Fruit fly (Drosophila melanogaster) whole organism, embryonic: ENCODE measurements around the gene CG31089.

Source experiments
- Antp ChIP-seq: fragments of 200-800 bp; sonication (Bioruptor generic); optimal IDR thresholded peaks from 3 replicates; lab custom pipeline; 2016; ENCODE audit warnings: missing biosample characterization, missing genetic modification characterization
- CG1024 ChIP-seq: fragments of 200-800 bp; sonication (Bioruptor generic); IDR thresholded peaks from 2 replicates; pipeline ENCODE4 v1.3.6; 2022; ENCODE audit warnings: missing biosample characterization, missing genetic modification characterization
- CG10565 ChIP-seq: fragments of 200-800 bp; sonication (Bioruptor generic); optimal IDR thresholded peaks from 3 replicates; lab custom pipeline; 2016; ENCODE audit warnings: missing biosample characterization, mild to moderate bottlenecking, missing genetic modification characterization
- CG10959 ChIP-seq: fragments of 200-800 bp; sonication (Bioruptor generic); IDR thresholded peaks from 2 replicates; pipeline ENCODE4 v1.3.6; 2022; ENCODE audit warnings: missing biosample characterization, missing genetic modification characterization
- CG11504 ChIP-seq: fragments of 200-800 bp; sonication (Bioruptor generic); optimal IDR thresholded peaks from 3 replicates; lab custom pipeline; 2019; ENCODE audit warnings: missing biosample characterization, mild to moderate bottlenecking, missing genetic modification characterization, moderate library complexity
- CG11723 ChIP-seq: fragments of 200-800 bp; sonication (Bioruptor generic); optimal IDR thresholded peaks from 2 replicates; lab custom pipeline; 2017; ENCODE audit warnings: missing biosample characterization, mild to moderate bottlenecking, missing genetic modification characterization
- CG12391 ChIP-seq: fragments of 200-800 bp; sonication (Bioruptor generic); optimal IDR thresholded peaks from 3 replicates; lab custom pipeline; 2018; ENCODE audit warnings: missing biosample characterization, mild to moderate bottlenecking, missing genetic modification characterization, moderate library complexity
- CG15269 ChIP-seq: fragments of 200-800 bp; sonication (Bioruptor generic); optimal IDR thresholded peaks from 2 replicates; lab custom pipeline; 2018; ENCODE audit warnings: missing biosample characterization, mild to moderate bottlenecking, missing genetic modification characterization, moderate library complexity
- CG1602 ChIP-seq: fragments of 200-800 bp; sonication (Bioruptor generic); optimal IDR thresholded peaks from 3 replicates; lab custom pipeline; 2016; ENCODE audit warnings: missing biosample characterization, missing genetic modification characterization
- CG17328 ChIP-seq: fragments of 200-800 bp; sonication (Bioruptor generic); IDR thresholded peaks from 2 replicates; pipeline ENCODE4 v1.3.6; 2022; ENCODE audit warnings: missing biosample characterization, missing genetic modification characterization
- CG17361 ChIP-seq: fragments of 200-800 bp; sonication (Bioruptor generic); IDR thresholded peaks from 3 replicates; pipeline ENCODE4 v1.3.6; 2022; ENCODE audit warnings: missing biosample characterization, missing genetic modification characterization
- CG17568 ChIP-seq: fragments of 200-800 bp; sonication (Bioruptor generic); optimal IDR thresholded peaks from 2 replicates; lab custom pipeline; 2018; ENCODE audit warnings: missing biosample characterization, mild to moderate bottlenecking, missing genetic modification characterization, moderate library complexity
- CG18011 ChIP-seq: fragments of 200-800 bp; sonication (Bioruptor generic); optimal IDR thresholded peaks from 2 replicates; lab custom pipeline; 2017; ENCODE audit warnings: missing biosample characterization, missing genetic modification characterization, mild to moderate bottlenecking, moderate library complexity, missing genotype
- CG18764 ChIP-seq: fragments of 200-800 bp; sonication (Bioruptor generic); optimal IDR thresholded peaks from 3 replicates; lab custom pipeline; 2016; ENCODE audit warnings: missing biosample characterization, missing genetic modification characterization
- CG2129 ChIP-seq: fragments of 200-800 bp; sonication (Bioruptor generic); IDR thresholded peaks from 2 replicates; pipeline ENCODE4 v1.3.6; 2022; ENCODE audit warnings: missing biosample characterization, missing genetic modification characterization; ENCODE audit not compliant: partially characterized antibody
- CG33557 ChIP-seq: fragments of 200-800 bp; sonication (Bioruptor generic); optimal IDR thresholded peaks from 2 replicates; lab custom pipeline; 2019; ENCODE audit warnings: missing biosample characterization, mild to moderate bottlenecking, missing genetic modification characterization, moderate library complexity
- CG3838 ChIP-seq: fragments of 200-800 bp; sonication (Bioruptor generic); optimal IDR thresholded peaks from 3 replicates; lab custom pipeline; 2016; ENCODE audit warnings: missing biosample characterization, missing genetic modification characterization
- CG4282 ChIP-seq: fragments of 200-800 bp; sonication (Bioruptor generic); optimal IDR thresholded peaks from 2 replicates; lab custom pipeline; 2016; ENCODE audit warnings: missing biosample characterization, missing genetic modification characterization
- CG5245 ChIP-seq: fragments of 200-800 bp; sonication (Bioruptor generic); optimal IDR thresholded peaks from 3 replicates; lab custom pipeline; 2016; ENCODE audit warnings: missing biosample characterization, missing genetic modification characterization
- CG6683 ChIP-seq: fragments of 200-800 bp; sonication (Bioruptor generic); optimal IDR thresholded peaks from 2 replicates; lab custom pipeline; 2017; ENCODE audit warnings: missing biosample characterization, mild to moderate bottlenecking, missing genetic modification characterization, missing genetic modification reagents
- CG7839 ChIP-seq: fragments of 200-800 bp; sonication (Bioruptor generic); optimal IDR thresholded peaks from 3 replicates; lab custom pipeline; 2018; ENCODE audit warnings: missing biosample characterization, mild to moderate bottlenecking, missing genetic modification characterization, moderate library complexity
- CG7963 ChIP-seq: fragments of 200-800 bp; sonication (Bioruptor generic); IDR thresholded peaks from 3 replicates; pipeline ENCODE4 v1.3.6; 2022; ENCODE audit warnings: missing biosample characterization, missing genetic modification characterization; ENCODE audit not compliant: partially characterized antibody
- CG9876 ChIP-seq: fragments of 200-800 bp; sonication (Bioruptor generic); optimal IDR thresholded peaks from 2 replicates; lab custom pipeline; 2016; ENCODE audit warnings: missing biosample characterization, missing genetic modification characterization
- CTCF ChIP-seq: fragments of 200-800 bp; sonication (Bioruptor generic); optimal IDR thresholded peaks from 2 replicates; lab custom pipeline; 2017; ENCODE audit warnings: missing biosample characterization, mild to moderate bottlenecking, missing genetic modification characterization, moderate library complexity
- Dbx ChIP-seq: fragments of 200-800 bp; sonication (Bioruptor generic); IDR thresholded peaks from 3 replicates; pipeline ENCODE4 v1.3.6; 2022; ENCODE audit warnings: missing biosample characterization, missing genetic modification characterization
- Dfd ChIP-seq, 2 experiments: fragments of >200 bp; optimal IDR thresholded peaks; 2 replicates each; lab custom pipeline; 2017; ENCODE audit warnings: missing biosample characterization in 2 of 2, missing genetic modification characterization in 2 of 2
- Drgx ChIP-seq: fragments of 200-800 bp; sonication (Bioruptor generic); IDR thresholded peaks from 2 replicates; pipeline ENCODE4 v1.3.6; 2022; ENCODE audit warnings: missing biosample characterization, missing genetic modification characterization
- E2f1 ChIP-seq: fragments of 200-800 bp; sonication (Bioruptor generic); IDR thresholded peaks from 2 replicates; pipeline ENCODE4 v1.3.6; 2022; ENCODE audit warnings: missing biosample characterization, missing genetic modification characterization
- Gug ChIP-seq: fragments of 200-800 bp; sonication (Bioruptor generic); IDR thresholded peaks from 4 replicates; pipeline ENCODE4 v1.3.6; 2022; ENCODE audit warnings: missing biosample characterization, missing genetic modification characterization
- HmgD ChIP-seq: fragments of 200-800 bp; sonication (Bioruptor generic); optimal IDR thresholded peaks from 3 replicates; lab custom pipeline; 2016; ENCODE audit warnings: missing biosample characterization, missing genetic modification characterization
- NFAT ChIP-seq: fragments of 200-800 bp; sonication (Bioruptor generic); IDR thresholded peaks from 2 replicates; pipeline ENCODE4 v1.3.6; 2022; ENCODE audit warnings: missing biosample characterization, missing genetic modification characterization
- chm ChIP-seq: fragments of 200-800 bp; sonication (Bioruptor generic); IDR thresholded peaks from 2 replicates; pipeline ENCODE4 v1.3.6; 2022; ENCODE audit warnings: missing biosample characterization, missing genetic modification characterization
- da ChIP-seq: fragments of 200-800 bp; sonication (Bioruptor generic); optimal IDR thresholded peaks from 2 replicates; lab custom pipeline; 2016; ENCODE audit warnings: missing biosample characterization, missing genetic modification characterization
- dm ChIP-seq: fragments of 200-800 bp; sonication (Bioruptor generic); optimal IDR thresholded peaks from 3 replicates; lab custom pipeline; 2016; ENCODE audit warnings: missing biosample characterization, missing genetic modification characterization
- en ChIP-seq: fragments of 200-800 bp; sonication (Bioruptor generic); optimal IDR thresholded peaks from 2 replicates; lab custom pipeline; 2016; ENCODE audit warnings: missing biosample characterization, missing genetic modification characterization
- esg ChIP-seq: fragments of 200-800 bp; sonication (Bioruptor generic); conservative IDR thresholded peaks from 2 replicates; pipeline ENCODE4 v1.3.6; 2022; ENCODE audit warnings: missing biosample characterization, missing genetic modification characterization
- eve ChIP-seq, 2 experiments: fragments of >200 bp; optimal IDR thresholded peaks; 2 replicates each; lab custom pipeline; 2017; ENCODE audit warnings: missing biosample characterization in 2 of 2, missing genetic modification characterization in 2 of 2
- gcm2 ChIP-seq: fragments of 200-800 bp; sonication (Bioruptor generic); optimal IDR thresholded peaks from 2 replicates; lab custom pipeline; 2016; ENCODE audit warnings: missing biosample characterization, missing genetic modification characterization
- inv ChIP-seq: fragments of 200-800 bp; sonication (Bioruptor generic); IDR thresholded peaks from 2 replicates; pipeline ENCODE4 v1.3.6; 2022; ENCODE audit warnings: missing biosample characterization, missing genetic modification characterization; ENCODE audit not compliant: partially characterized antibody
- jigr1 ChIP-seq: fragments of 200-800 bp; sonication (Bioruptor generic); IDR thresholded peaks from 3 replicates; pipeline ENCODE4 v1.3.6; 2022; ENCODE audit warnings: missing biosample characterization, missing genetic modification characterization
- kah ChIP-seq: fragments of 200-800 bp; sonication (Bioruptor generic); optimal IDR thresholded peaks from 2 replicates; lab custom pipeline; 2018; ENCODE audit warnings: missing biosample characterization, mild to moderate bottlenecking, missing genetic modification characterization
- lilli ChIP-seq: fragments of 200-800 bp; sonication (Bioruptor generic); optimal IDR thresholded peaks from 3 replicates; lab custom pipeline; 2016; ENCODE audit warnings: missing biosample characterization, missing genetic modification characterization
- lov ChIP-seq, 2 experiments: fragments of 200-800 bp in 1 of 2; fragments of >200 bp in 1 of 2; sonication (Bioruptor generic) in 1 of 2; IDR thresholded peaks in 1 of 2; optimal IDR thresholded peaks in 1 of 2; 2 replicates in 1 of 2; 3 replicates in 1 of 2; pipeline versions ENCODE4 v1.3.6 to Lab custom; 2017 to 2022; ENCODE audit warnings: missing biosample characterization in 1 of 2, missing genetic modification characterization in 1 of 2
- nau ChIP-seq: fragments of 200-800 bp; sonication (Bioruptor generic); optimal IDR thresholded peaks from 3 replicates; lab custom pipeline; 2017; ENCODE audit warnings: missing biosample characterization, mild to moderate bottlenecking, missing genetic modification characterization, missing genetic modification reagents
- nmo ChIP-seq: fragments of 200-800 bp; sonication (Bioruptor generic); optimal IDR thresholded peaks from 2 replicates; lab custom pipeline; 2018; ENCODE audit warnings: missing biosample characterization, mild to moderate bottlenecking, missing genetic modification characterization, moderate library complexity
- oc ChIP-seq: fragments of 200-800 bp; sonication (Bioruptor generic); optimal IDR thresholded peaks from 2 replicates; lab custom pipeline; 2018; ENCODE audit warnings: missing biosample characterization, mild to moderate bottlenecking, missing genetic modification characterization, moderate library complexity
- onecut ChIP-seq: fragments of 200-800 bp; sonication (Bioruptor generic); IDR thresholded peaks from 2 replicates; pipeline ENCODE4 v1.3.6; 2022; ENCODE audit warnings: missing biosample characterization, missing genetic modification characterization
- org-1 ChIP-seq: fragments of 200-800 bp; sonication (Bioruptor generic); optimal IDR thresholded peaks from 2 replicates; lab custom pipeline; 2017; ENCODE audit warnings: missing biosample characterization, missing genetic modification characterization
- pho ChIP-seq: fragments of 200-800 bp; sonication (Bioruptor generic); optimal IDR thresholded peaks from 2 replicates; lab custom pipeline; 2016; ENCODE audit warnings: missing biosample characterization, missing genetic modification characterization
- sc ChIP-seq, 3 experiments: fragments of >200 bp in 2 of 3; fragments of 200-800 bp in 1 of 3; sonication (Bioruptor generic) in 1 of 3; optimal IDR thresholded peaks; 2 replicates in 2 of 3; 3 replicates in 1 of 3; lab custom pipeline; 2017; ENCODE audit warnings: mild to moderate bottlenecking in 1 of 3, missing biosample characterization in 1 of 3, missing genetic modification characterization in 1 of 3, missing genetic modification reagents in 1 of 3
- sd ChIP-seq: fragments of 200-800 bp; sonication (Bioruptor generic); optimal IDR thresholded peaks from 3 replicates; lab custom pipeline; 2018; ENCODE audit warnings: missing biosample characterization, mild to moderate bottlenecking, missing genetic modification characterization, moderate library complexity
- yki ChIP-seq: fragments of >200 bp; optimal IDR thresholded peaks from 3 replicates; lab custom pipeline; 2018

CG31089 gene

dm6 chr3R:25854825-25855224 is 47.6 kb upstream of the CG31089 start (continued):
- TF ChIP-seq oc (tag; lab: Kevin White, UChicago) (no peak), CG2129 (GFP tag; lab: Robert Waterston, UW) (no peak), CG5245 (no peak), da (GFP tag; lab: Kevin White, UChicago) (no peak), sd (no peak), sc (optimal IDR thresholded peaks at IDR 0.05; lab: Kevin White, UChicago) (no peak), sc (GFP tag; optimal IDR thresholded peaks at IDR 0.05; lab: Kevin White, UChicago) (no peak), CG18011 (GFP tag; lab: Kevin White, UChicago) (no peak), eve (GFP tag; optimal IDR thresholded peaks at IDR 0.05; lab: Kevin White, UChicago) (peak in 1 of 2 experiments; percentile 41), CG1024 (no peak), CG17361 (GFP tag; lab: Robert Waterston, UW) (no peak), inv (GFP tag; lab: Robert Waterston, UW) (no peak), esg (GFP tag; lab: Robert Waterston, UW) (no peak), CG17328 (GFP tag; lab: Robert Waterston, UW) (0 out of 2 replicates have a peak, but pooled peaks have one; percentile 18), Gug (no peak), nau (GFP tag; lab: Kevin White, UChicago) (no peak), nmo (GFP tag; lab: Kevin White, UChicago) (no peak), CG12391 (tag; lab: Kevin White, UChicago) (peak; percentile 3), CG33557 (GFP tag; lab: Kevin White, UChicago) (no peak), CG1602 (no peak), gcm2 (GFP tag; lab: Kevin White, UChicago) (no peak), kah (GFP tag; lab: Kevin White, UChicago) (no peak), lilli (GFP tag; lab: Kevin White, UChicago) (no peak), Dbx (GFP tag; lab: Robert Waterston, UW) (peak; percentile 58; the same call in 1 of the 3 replicates), CG17568 (GFP tag; lab: Kevin White, UChicago) (no peak), jigr1 (GFP tag; lab: Robert Waterston, UW) (no peak), onecut (GFP tag; lab: Robert Waterston, UW) (no peak), org-1 (GFP tag; lab: Kevin White, UChicago) (no peak), CTCF (GFP tag; lab: Kevin White, UChicago) (no peak), CG15269 (tag; lab: Kevin White, UChicago) (peak; percentile 28), CG10959 (GFP tag; lab: Robert Waterston, UW) (no peak), Dfd (GFP tag; optimal IDR thresholded peaks at IDR 0.05; lab: Kevin White, UChicago) (no peak), CG3838 (GFP tag; lab: Kevin White, UChicago) (no peak), Antp (GFP tag; lab: Kevin White, UChicago) (no peak), NFAT (GFP tag; lab: Robert Waterston, UW) (no peak), CG18764 (GFP tag; lab: Kevin White, UChicago) (no peak), dm (GFP tag; lab: Kevin White, UChicago) (no peak), chm (GFP tag; lab: Robert Waterston, UW) (no peak), yki (lab: Kevin White, UChicago) (no peak), CG7839 (tag; lab: Kevin White, UChicago) (peak; percentile 33), CG11504 (tag; lab: Kevin White, UChicago) (peak; percentile 53), lov (optimal IDR thresholded peaks at IDR 0.05; lab: Kevin White, UChicago) (no peak), lov (GFP tag; IDR thresholded peaks at IDR 0.05; lab: Robert Waterston, UW) (no peak), CG10565 (GFP tag; lab: Kevin White, UChicago) (no peak), CG6683 (GFP tag; lab: Kevin White, UChicago) (no peak), E2f1 (GFP tag; lab: Robert Waterston, UW) (no peak), CG4282 (no peak), Drgx (peak; percentile 48; the same call in 1 of the 2 replicates), en (no peak), pho (no peak), CG7963 (GFP tag; lab: Robert Waterston, UW) (no peak), HmgD (GFP tag; lab: Kevin White, UChicago) (no peak), CG11723 (GFP tag; lab: Kevin White, UChicago) (no peak), CG9876 (GFP tag; lab: Kevin White, UChicago) (no peak)
